Fruit fly (Drosophila melanogaster): Measurements from ENCODE around the gene Dhc36C.

The Dhc36C gene

DNA sequence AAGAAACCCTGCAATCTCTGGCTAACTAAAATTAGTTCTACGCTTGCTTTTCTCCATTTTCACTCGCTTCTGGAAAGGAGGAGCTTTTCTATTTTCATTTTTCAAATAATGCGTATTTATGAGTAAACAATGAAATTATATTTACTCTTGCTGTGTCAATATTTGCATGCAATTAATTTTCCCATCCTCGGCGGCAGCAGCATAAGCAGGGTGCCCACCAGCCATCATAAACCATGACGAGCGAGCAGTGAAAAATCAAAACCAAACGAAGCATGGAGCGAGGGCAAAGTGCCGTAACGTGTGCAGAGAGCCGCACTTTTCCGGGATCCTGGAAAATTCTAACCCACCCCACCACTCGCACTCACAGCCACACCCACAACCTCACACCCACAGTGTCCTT is 32.6 kb downstream of the Dhc36C start:
- no peak for TF ChIP-seq pan (optimal IDR thresholded peaks at IDR 0.05)
- no peak for TF ChIP-seq Dll (optimal IDR thresholded peaks at IDR 0.05)
- no peak for TF ChIP-seq EcR (GFP tag; optimal IDR thresholded peaks at IDR 0.05)
- no peak for TF ChIP-seq psq (optimal IDR thresholded peaks at IDR 0.05)
- TF ChIP-seq usp (GFP tag; optimal IDR thresholded peaks at IDR 0.05) = no peak
- TF ChIP-seq CG8478 (optimal IDR thresholded peaks at IDR 0.05) = no peak

DNA sequence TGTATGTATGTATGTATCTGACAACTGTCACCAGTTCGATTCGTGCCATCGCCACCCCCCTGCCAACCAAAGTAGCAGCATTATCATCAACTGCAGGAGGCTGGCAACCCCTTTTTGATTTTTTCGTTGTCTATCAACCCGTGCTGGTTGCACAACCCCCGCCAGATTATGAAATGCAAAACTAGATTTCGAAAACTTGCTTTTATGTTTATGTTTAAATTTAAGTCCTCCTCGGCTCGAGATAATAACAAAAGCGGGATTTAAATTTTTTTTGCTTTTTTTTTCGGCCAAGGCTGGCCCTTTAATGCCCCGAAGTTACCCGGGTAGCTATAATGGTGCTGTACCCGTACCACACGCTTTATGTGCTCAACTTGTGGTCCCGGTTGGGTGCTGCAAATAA is 39.9 kb downstream of the Dhc36C start:
- TF ChIP-seq usp (GFP tag; optimal IDR thresholded peaks at IDR 0.05) (no peak), psq (optimal IDR thresholded peaks at IDR 0.05) (no peak), CG8478 (optimal IDR thresholded peaks at IDR 0.05) (no peak), Dll (optimal IDR thresholded peaks at IDR 0.05) (no peak)

DNA sequence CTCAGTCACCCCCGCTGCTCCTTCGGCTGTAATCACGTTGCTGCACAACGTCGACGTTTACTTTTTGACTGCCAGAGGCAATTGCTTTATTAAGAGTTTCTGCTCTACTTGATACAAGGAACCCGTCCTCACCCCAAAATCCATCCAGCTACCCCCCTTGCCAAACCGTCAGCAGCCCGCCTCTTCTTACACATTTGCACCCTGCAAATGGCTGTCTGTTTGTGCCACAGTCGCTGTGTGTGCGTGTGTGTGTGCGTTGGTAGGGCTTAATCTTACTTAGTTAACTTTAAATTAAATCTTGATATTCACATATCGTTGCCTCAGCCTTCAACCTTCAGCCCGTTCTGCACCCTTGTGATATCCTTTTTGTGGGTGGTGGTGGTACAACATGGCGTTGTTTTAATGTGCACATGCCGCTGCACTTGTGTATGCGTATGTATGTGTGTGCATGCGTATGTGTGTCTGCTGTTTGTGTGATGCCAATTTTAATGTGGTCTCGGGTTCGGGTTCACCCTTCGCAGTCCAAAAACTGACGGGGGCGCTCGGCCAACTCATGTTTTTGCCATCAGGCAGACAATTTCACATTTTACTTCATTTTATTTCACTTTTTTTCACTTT is 41.6 kb downstream of the Dhc36C start:
- TF ChIP-seq usp (GFP tag; optimal IDR thresholded peaks at IDR 0.05) (no peak), Dll (optimal IDR thresholded peaks at IDR 0.05) (no peak), pan (optimal IDR thresholded peaks at IDR 0.05) (no peak), psq (optimal IDR thresholded peaks at IDR 0.05) (no peak), EcR (GFP tag; optimal IDR thresholded peaks at IDR 0.05) (no peak), CG8478 (optimal IDR thresholded peaks at IDR 0.05) (no peak)

DNA sequence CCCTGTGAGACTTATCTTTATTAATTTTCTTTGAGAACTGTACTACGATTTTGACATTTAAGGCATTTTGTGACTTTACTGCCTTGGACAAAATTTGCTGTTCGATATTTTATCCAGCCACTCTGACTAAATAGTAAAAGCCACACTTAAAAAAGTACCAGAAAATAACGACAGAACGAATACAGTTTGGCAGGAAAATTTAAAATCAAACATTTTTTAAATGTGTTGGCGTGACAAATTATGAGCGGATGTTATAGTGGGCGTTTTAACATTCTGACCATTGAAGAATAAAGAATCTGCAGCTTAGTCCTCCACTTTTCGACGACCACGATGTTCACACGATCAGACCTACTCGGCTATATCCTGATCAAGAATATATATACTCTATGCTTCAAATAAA is 54.5 kb downstream of the Dhc36C start, which contains the start of gene CG7094:
Gene CG7094, minus strand, starts transcription at position 101 of the 400 bp plus-strand sequence.
- TF ChIP-seq pan (optimal IDR thresholded peaks at IDR 0.05) = no peak
- TF ChIP-seq usp (GFP tag; optimal IDR thresholded peaks at IDR 0.05) = no peak
- TF ChIP-seq EcR (GFP tag; optimal IDR thresholded peaks at IDR 0.05) = no peak
- TF ChIP-seq Dll (optimal IDR thresholded peaks at IDR 0.05) = no peak
- TF ChIP-seq CG8478 (optimal IDR thresholded peaks at IDR 0.05) = no peak
- TF ChIP-seq psq (optimal IDR thresholded peaks at IDR 0.05) = no peak

- no peak for TF ChIP-seq pan (optimal IDR thresholded peaks at IDR 0.05)
These were observed 57.0 kb downstream of the Dhc36C start for dm6 chr2L:17558111-17558773.

- no peak for TF ChIP-seq usp (GFP tag; optimal IDR thresholded peaks at IDR 0.05)
- TF ChIP-seq EcR (GFP tag; optimal IDR thresholded peaks at IDR 0.05) = no peak
- TF ChIP-seq psq (optimal IDR thresholded peaks at IDR 0.05) = no peak
- no peak for TF ChIP-seq CG8478 (optimal IDR thresholded peaks at IDR 0.05)
- TF ChIP-seq pan (optimal IDR thresholded peaks at IDR 0.05) = no peak
- TF ChIP-seq Dll (optimal IDR thresholded peaks at IDR 0.05) = no peak
These were observed 58.1 kb downstream of the Dhc36C start for dm6 chr2L:17559275-17559674.

DNA sequence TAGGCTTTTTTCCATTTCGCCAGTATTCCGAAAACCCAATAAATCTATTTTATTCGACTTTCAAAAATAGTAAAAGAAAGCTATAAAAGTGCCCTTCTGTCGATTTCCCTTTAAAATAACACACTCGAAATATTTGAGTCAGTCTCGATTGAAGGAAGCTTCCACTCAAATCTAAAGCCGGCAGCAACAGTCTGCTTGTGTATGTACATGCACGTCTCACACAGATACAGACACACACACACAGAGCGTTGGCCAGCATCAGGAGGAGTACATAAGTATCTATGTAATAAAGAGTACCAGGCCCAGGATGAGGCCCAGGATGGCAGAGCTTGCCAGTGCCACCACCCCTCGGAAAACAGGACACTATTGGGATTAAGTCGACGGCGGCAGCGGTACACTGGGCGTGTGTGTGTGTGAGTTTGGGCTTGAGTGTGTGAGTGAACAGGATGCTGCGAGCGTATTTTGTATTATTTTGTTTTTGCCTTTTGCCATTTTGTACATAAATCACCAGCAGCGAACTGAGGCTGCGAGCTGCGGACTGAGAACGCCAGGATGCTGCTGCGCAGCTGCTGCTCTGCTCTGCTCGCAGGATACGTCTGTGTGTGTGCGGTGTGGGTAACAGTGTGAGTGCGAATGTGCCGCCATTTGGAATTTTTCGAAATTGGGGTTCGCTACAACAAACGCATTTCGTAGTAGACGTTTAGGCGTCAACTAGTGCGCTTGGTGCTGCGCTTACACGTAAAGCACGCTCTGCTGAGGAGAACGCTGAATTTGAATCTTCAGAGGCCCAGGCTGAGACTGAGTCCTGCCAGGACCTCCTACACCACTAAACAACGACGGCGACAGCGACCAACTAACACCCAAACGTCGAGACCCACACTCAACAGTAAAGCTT is 59.2 kb downstream of the Dhc36C start:
- TF ChIP-seq psq (optimal IDR thresholded peaks at IDR 0.05) = no peak
- TF ChIP-seq CG8478 (optimal IDR thresholded peaks at IDR 0.05) = no peak
- no peak for TF ChIP-seq usp (GFP tag; optimal IDR thresholded peaks at IDR 0.05)
- no peak for TF ChIP-seq EcR (GFP tag; optimal IDR thresholded peaks at IDR 0.05)
- no peak for TF ChIP-seq pan (optimal IDR thresholded peaks at IDR 0.05)
- TF ChIP-seq Dll (optimal IDR thresholded peaks at IDR 0.05) = no peak

DNA sequence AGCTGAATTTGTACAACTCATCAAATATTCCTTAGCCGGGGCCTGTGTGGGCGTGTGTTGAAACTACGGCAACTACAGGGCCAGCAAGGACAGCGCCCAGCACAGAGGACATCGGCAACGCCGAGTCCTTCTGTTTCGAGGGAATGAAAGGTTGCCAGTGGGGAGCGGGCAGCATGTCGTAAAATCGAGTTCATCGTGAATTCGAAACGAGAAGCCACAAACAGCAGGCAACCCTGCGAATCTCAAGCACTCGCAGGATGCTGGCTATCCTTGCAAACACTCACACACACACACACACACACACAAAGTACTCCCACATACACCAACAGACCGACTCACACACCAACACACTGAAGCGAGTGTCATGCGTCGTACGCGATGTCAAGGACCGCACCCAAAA is 60.7 kb downstream of the Dhc36C start:
- TF ChIP-seq usp (GFP tag; optimal IDR thresholded peaks at IDR 0.05) (no peak), Dll (optimal IDR thresholded peaks at IDR 0.05) (no peak), EcR (GFP tag; optimal IDR thresholded peaks at IDR 0.05) (no peak), psq (optimal IDR thresholded peaks at IDR 0.05) (no peak), CG8478 (optimal IDR thresholded peaks at IDR 0.05) (no peak), pan (optimal IDR thresholded peaks at IDR 0.05) (no peak)

DNA sequence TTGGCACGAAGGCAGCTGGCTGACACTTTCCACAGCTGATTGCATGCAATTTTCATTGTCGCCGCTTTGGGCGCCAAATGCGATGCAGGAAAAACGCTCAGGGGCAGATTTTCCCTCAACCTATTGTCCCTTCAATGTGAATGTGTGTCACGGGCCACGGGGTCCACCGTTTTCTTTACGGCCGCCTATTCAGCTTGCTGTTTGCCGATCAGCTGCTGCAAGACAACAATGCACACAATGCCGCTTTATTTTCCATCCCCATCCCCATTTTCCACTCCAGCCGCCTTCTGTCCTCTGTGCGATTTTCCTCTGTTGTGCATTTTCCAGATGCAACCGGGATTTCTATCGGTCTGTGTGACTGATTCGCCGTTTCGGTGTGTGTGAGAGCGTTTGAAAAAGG is 63.5 kb downstream of the Dhc36C start:
- no peak for TF ChIP-seq Dll (optimal IDR thresholded peaks at IDR 0.05)

- TF ChIP-seq CG8478 (optimal IDR thresholded peaks at IDR 0.05) (no peak), psq (optimal IDR thresholded peaks at IDR 0.05) (no peak)
These were observed 64.5 kb downstream of the Dhc36C start for dm6 chr2L:17565734-17566133.

dm6 chr2L:17573063-17573462 is 71.9 kb downstream of the Dhc36C start:
- TF ChIP-seq pan (optimal IDR thresholded peaks at IDR 0.05) (no peak), usp (GFP tag; optimal IDR thresholded peaks at IDR 0.05) (no peak), Dll (optimal IDR thresholded peaks at IDR 0.05) (no peak), CG8478 (optimal IDR thresholded peaks at IDR 0.05) (no peak), psq (optimal IDR thresholded peaks at IDR 0.05) (no peak), EcR (GFP tag; optimal IDR thresholded peaks at IDR 0.05) (no peak)

DNA sequence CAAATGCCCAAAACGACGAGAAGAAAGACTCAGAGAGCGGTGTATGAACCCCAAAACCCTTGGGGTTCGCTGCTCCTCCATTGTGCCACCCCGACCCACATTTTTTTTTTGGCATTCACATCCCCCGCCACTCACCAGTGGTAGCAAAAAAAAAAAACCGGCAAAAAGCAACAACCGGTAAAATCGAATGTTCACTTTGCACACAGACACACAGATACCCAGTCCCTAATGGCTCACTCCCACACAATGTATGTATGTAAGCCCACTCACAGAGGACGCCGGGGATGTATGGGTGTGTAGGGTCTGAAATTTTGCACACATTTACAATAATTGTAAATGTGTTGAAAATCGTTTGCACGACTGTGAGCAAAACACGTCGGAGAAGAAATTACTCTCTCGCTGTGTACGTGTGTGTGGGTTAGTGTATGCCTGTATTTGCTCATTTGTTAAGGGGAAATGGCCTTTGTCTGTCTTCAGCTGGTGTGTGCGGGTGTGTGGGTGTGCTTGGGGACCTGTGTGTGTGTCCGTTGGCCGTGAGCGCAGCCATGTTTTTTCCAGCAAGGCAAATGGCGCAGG is 73.2 kb downstream of the Dhc36C start:
- TF ChIP-seq CG8478 (optimal IDR thresholded peaks at IDR 0.05) (no peak), pan (optimal IDR thresholded peaks at IDR 0.05) (no peak), Dll (optimal IDR thresholded peaks at IDR 0.05) (no peak), usp (GFP tag; optimal IDR thresholded peaks at IDR 0.05) (no peak), psq (optimal IDR thresholded peaks at IDR 0.05) (no peak), EcR (GFP tag; optimal IDR thresholded peaks at IDR 0.05) (no peak)

Data from whole organism.